Fruit fly (Drosophila melanogaster): ENCODE data around the gene Inx2.
A peak's percentile ranks its signal among the peaks of the same experiment; 100 is the strongest.

Inx2 gene

DNA sequence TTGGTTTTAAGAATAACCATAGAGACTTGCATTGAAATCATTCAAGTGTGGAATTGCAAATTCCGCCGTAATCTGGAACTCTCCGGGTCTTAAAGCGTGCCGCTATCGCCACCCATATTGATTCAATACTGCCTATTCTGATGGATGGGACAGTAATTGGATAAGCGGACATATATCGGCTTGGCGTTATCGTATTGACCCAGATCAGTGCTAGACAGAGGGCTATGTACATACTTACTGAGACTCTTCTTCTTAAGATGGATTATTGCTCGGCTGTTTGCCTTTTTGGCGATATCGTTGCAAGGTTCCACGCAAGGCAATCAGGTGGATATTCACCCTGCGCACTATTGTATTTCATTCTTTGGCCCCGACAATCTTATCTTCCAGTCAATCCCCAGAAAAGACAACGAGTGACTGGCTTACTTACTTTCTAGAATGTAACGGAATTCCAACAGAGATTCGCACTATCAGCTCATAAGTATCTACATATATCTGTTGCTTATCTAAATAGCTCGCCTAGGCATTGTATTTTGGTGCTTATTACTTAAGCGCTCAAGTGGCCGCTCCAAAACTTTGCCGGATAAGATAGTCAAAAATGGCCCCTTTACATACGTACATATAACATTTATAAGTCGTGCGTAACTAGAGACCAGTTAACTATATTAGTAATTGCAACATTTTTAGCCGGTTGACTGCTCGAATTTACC, 3.8 kb upstream of the Inx2 start:
- TF ChIP-seq usp (GFP tag; optimal IDR thresholded peaks at IDR 0.05) (no peak), jim (GFP tag; optimal IDR thresholded peaks at IDR 0.05) (no peak), brk (GFP tag; optimal IDR thresholded peaks at IDR 0.05) (no peak), Hnf4 (GFP tag; optimal IDR thresholded peaks at IDR 0.05) (no peak), dl (GFP tag; optimal IDR thresholded peaks at IDR 0.05; ENCODE audit: insufficient read depth in 1 of 2, partially characterized antibody in 2 of 2) (no peak), Rel (GFP tag; optimal IDR thresholded peaks at IDR 0.05) (no peak), Rel (tag; optimal IDR thresholded peaks at IDR 0.05) (no peak), Hr78 (GFP tag; optimal IDR thresholded peaks at IDR 0.05) (no peak), CG32264 (GFP tag; optimal IDR thresholded peaks at IDR 0.05) (no peak), Dif (GFP tag; optimal IDR thresholded peaks at IDR 0.05; ENCODE audit: partially characterized antibody) (no peak), rgr (GFP tag; optimal IDR thresholded peaks at IDR 0.05) (no peak)

DNA sequence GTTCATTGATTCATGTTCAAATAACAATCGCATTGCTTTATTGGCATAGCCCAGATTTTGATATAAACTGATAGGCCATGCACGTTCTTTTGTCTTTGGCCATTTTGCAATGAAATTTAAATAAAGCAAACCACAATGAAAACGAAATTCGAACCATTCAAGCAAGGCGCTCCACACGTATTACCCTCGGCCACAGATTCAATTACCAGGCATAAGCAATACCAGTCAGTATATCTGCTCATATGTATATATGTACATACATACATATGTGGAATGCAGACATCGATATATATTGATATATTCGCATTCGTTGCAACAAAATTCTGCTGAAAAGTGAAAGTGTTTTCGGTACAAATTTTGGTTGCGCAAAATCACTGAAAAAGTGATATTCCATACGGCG, 3.2 kb upstream of the Inx2 start:
- no peak for TF ChIP-seq dl (GFP tag; optimal IDR thresholded peaks at IDR 0.05; ENCODE audit: insufficient read depth in 1 of 2, partially characterized antibody in 2 of 2)

DNA sequence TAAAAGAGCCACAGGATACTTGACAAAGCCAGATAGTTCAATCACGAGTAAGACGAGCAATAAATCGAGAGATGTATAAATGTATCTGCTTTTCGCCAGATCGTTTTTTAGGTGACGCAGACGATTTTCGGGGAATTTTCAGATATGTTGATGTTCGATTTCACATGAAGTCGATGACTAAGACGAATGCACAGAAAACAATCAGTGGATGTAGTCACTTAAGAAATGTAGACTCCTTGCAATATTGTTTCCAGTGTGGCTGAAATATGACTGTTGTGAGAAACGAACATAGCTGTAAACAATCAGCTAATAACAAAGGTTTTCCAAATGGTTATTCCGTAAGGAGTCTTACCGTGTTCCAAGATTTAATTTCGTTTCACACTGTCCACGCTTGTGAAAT, 2.3 kb upstream of the Inx2 start:
- no peak for TF ChIP-seq ey (GFP tag; optimal IDR thresholded peaks at IDR 0.05)
- no peak for TF ChIP-seq Rel (GFP tag; optimal IDR thresholded peaks at IDR 0.05)
- peak; percentile 42 for TF ChIP-seq Rel (tag; optimal IDR thresholded peaks at IDR 0.05)
- TF ChIP-seq sv (GFP tag; optimal IDR thresholded peaks at IDR 0.05): no peak
- no peak for TF ChIP-seq CG32264 (GFP tag; optimal IDR thresholded peaks at IDR 0.05)

DNA sequence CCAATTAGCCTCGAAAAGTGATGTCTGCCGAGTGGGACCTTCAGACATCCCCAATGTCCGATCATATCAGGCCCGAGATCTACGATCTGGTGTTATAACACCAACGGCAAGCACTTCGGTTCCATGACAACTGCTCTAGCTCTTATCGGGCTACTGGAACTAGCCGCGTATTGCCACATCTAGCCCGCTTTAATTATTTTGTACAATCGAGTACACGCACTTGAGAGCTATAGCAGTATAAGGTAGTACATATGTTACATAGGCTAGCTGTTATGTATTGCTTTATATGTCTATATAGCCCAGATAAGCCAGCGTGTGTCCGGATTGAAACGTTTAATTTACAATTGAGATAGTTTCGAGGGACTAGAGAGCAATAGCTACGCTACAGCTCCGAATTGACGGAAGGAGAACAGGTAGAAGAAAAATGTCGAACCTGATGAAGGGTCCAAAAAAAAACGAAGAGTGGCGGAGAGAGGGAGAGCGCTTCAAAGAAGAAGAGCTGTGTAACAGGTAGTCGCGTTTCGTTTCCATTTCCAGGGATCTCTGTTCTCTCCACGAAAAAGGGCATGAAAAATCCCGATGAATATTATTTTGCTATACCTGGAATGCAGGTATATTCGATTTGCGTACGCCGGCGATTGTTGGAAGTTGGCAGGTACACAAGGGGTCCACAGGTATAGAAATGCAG, 1.4 kb upstream of the Inx2 start:
- no peak for TF ChIP-seq Hr83 (GFP tag; optimal IDR thresholded peaks at IDR 0.05; ENCODE audit: poor library complexity, severe bottlenecking)
- TF ChIP-seq Dif (GFP tag; optimal IDR thresholded peaks at IDR 0.05; ENCODE audit: partially characterized antibody): no peak
- TF ChIP-seq brk (GFP tag; optimal IDR thresholded peaks at IDR 0.05): no peak
- no peak for TF ChIP-seq GATAd (GFP tag; optimal IDR thresholded peaks at IDR 0.05)
- TF ChIP-seq Myc (optimal IDR thresholded peaks at IDR 0.05): no peak
- no peak for TF ChIP-seq CG32264 (GFP tag; optimal IDR thresholded peaks at IDR 0.05)

DNA sequence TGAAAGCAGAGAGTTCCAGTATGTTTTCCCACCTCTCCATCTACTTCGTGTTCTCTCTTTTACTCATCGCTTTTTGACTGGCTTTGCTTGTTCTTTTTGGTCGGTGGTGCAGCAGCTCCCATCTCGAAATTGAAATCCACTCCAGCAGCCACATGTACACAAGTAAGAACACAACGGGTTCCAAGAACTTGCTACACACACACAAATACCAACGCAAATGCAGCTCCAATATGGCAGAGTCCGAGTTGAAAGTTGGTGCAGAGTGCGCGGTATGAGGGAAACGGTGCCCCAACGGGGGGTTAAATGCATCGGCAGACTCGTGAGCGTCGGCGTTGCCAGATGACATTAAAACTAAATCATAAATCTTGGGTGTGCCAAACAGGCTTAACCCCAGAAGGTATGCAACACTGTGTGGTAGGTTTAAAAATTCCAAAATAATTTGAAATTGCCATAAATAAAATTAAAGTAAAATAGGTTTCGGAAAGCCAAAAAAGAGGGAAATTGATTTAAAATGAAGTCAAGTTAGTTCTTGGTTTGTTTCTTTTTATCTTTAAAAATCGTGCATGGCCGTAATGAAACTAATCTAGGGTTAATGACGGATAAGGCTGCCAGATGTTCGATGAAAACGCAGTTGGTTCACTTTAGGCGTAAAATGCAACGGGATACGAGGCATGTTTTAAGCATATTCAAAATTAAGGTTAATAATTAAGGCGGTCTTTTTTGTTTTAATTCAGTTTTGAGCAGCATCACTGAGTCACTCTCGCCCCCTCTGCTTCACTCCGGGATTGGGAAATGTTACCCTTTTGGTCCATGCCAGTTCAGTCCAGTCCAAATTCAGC, 600 bp upstream of the Inx2 start:
- TF ChIP-seq ey (GFP tag; optimal IDR thresholded peaks at IDR 0.05): peak; percentile 76
- peak; percentile 88 for TF ChIP-seq HLH106 (tag; optimal IDR thresholded peaks at IDR 0.05)
- peak; percentile 79 for TF ChIP-seq dmrt93B (GFP tag; optimal IDR thresholded peaks at IDR 0.05)
- TF ChIP-seq dsf (GFP tag; optimal IDR thresholded peaks at IDR 0.05; ENCODE audit: borderline replicate concordance): no peak
- TF ChIP-seq lola (GFP tag; optimal IDR thresholded peaks at IDR 0.05): no peak
- TF ChIP-seq OdsH (GFP tag; optimal IDR thresholded peaks at IDR 0.05): peak; percentile 66
- peak; percentile 73 for TF ChIP-seq woc (GFP tag; optimal IDR thresholded peaks at IDR 0.05)
- TF ChIP-seq Rel (GFP tag; optimal IDR thresholded peaks at IDR 0.05): no peak
- peak; percentile 4 for TF ChIP-seq Rel (tag; optimal IDR thresholded peaks at IDR 0.05)
- peak in 1 of 2 experiments; percentile 51 for TF ChIP-seq dl (GFP tag; optimal IDR thresholded peaks at IDR 0.05; ENCODE audit: insufficient read depth in 1 of 2, partially characterized antibody in 2 of 2)
- TF ChIP-seq br (GFP tag; optimal IDR thresholded peaks at IDR 0.05): peak; percentile 65
- no peak for TF ChIP-seq Dfd (GFP tag; optimal IDR thresholded peaks at IDR 0.05)
- TF ChIP-seq CG9705 (GFP tag; optimal IDR thresholded peaks at IDR 0.05): peak; percentile 69
- TF ChIP-seq Mio (GFP tag; optimal IDR thresholded peaks at IDR 0.05): no peak
- peak; percentile 34 for TF ChIP-seq CG32264 (GFP tag; optimal IDR thresholded peaks at IDR 0.05)
- peak; percentile 83 for TF ChIP-seq Sp1 (GFP tag; optimal IDR thresholded peaks at IDR 0.05)
- no peak for TF ChIP-seq Jra (GFP tag; optimal IDR thresholded peaks at IDR 0.05)
- TF ChIP-seq fru (GFP tag; optimal IDR thresholded peaks at IDR 0.05): peak; percentile 79
- peak in 1 of 2 experiments; percentile 74 for TF ChIP-seq foxo (GFP tag; optimal IDR thresholded peaks at IDR 0.05)
- peak; percentile 18 for TF ChIP-seq Hr83 (GFP tag; optimal IDR thresholded peaks at IDR 0.05; ENCODE audit: poor library complexity, severe bottlenecking)
- peak; percentile 77 for TF ChIP-seq rgr (GFP tag; optimal IDR thresholded peaks at IDR 0.05)
- peak; percentile 80 for TF ChIP-seq h (GFP tag; optimal IDR thresholded peaks at IDR 0.05)
- peak; percentile 53 for TF ChIP-seq Hnf4 (GFP tag; optimal IDR thresholded peaks at IDR 0.05)
- TF ChIP-seq CrebA (GFP tag; optimal IDR thresholded peaks at IDR 0.05; ENCODE audit: borderline replicate concordance): no peak
- peak; percentile 33 for TF ChIP-seq brk (GFP tag; optimal IDR thresholded peaks at IDR 0.05)
- peak; percentile 75 for TF ChIP-seq psq (GFP tag; optimal IDR thresholded peaks at IDR 0.05)

Data from whole organism, wandering third instar larva.